Fruit fly (Drosophila melanogaster): ENCODE results near the gene CG13949.

The CG13949 gene

dm6 chr2L:847189-847987 lies 7.7 kb upstream of the CG13949 start (continued):
- TF ChIP-seq Sox102F (GFP tag; optimal IDR thresholded peaks at IDR 0.05), result peak; percentile 14
- TF ChIP-seq Met (GFP tag; optimal IDR thresholded peaks at IDR 0.05), result peak; percentile 36
- peak; percentile 66 for TF ChIP-seq CG8119 (GFP tag; IDR thresholded peaks at IDR 0.05)
- TF ChIP-seq eg (GFP tag; IDR thresholded peaks at IDR 0.05), result peak; percentile 52; the same call in 1 of the 3 replicates
- TF ChIP-seq Ets96B (tag; optimal IDR thresholded peaks at IDR 0.05), result peak; percentile 47
- TF ChIP-seq CG34406 (GFP tag; optimal IDR thresholded peaks at IDR 0.05), result peak; percentile 53
- no peak for TF ChIP-seq dsx (GFP tag; optimal IDR thresholded peaks at IDR 0.05; ENCODE audit: poor library complexity, severe bottlenecking)
- peak; percentile 37 for TF ChIP-seq Sox15 (GFP tag; optimal IDR thresholded peaks at IDR 0.05)
- TF ChIP-seq topi (GFP tag; optimal IDR thresholded peaks at IDR 0.05), result peak; percentile 53
- peak; percentile 59 for TF ChIP-seq net (GFP tag; optimal IDR thresholded peaks at IDR 0.05)
- no peak for TF ChIP-seq CG9139 (GFP tag; optimal IDR thresholded peaks at IDR 0.05)
- TF ChIP-seq Sox14 (GFP tag; optimal IDR thresholded peaks at IDR 0.05), result peak; percentile 27
- peak in 1 of 2 experiments; percentile 81 for TF ChIP-seq salr (GFP tag; optimal IDR thresholded peaks at IDR 0.05)
- TF ChIP-seq CG31627 (GFP tag; optimal IDR thresholded peaks at IDR 0.05), result peak; percentile 56
- peak; percentile 67 for TF ChIP-seq CG15336 (GFP tag; IDR thresholded peaks at IDR 0.05)
- peak; percentile 59 for TF ChIP-seq Hr39 (GFP tag; optimal IDR thresholded peaks at IDR 0.05)
- peak; percentile 27 for TF ChIP-seq CG8319 (GFP tag; optimal IDR thresholded peaks at IDR 0.05)
- peak; percentile 87 for TF ChIP-seq CG32006 (GFP tag; optimal IDR thresholded peaks at IDR 0.05)
- TF ChIP-seq Hr38 (GFP tag; optimal IDR thresholded peaks at IDR 0.05), result no peak
- TF ChIP-seq esn (GFP tag; optimal IDR thresholded peaks at IDR 0.05), result peak; percentile 63
- TF ChIP-seq CG11294 (GFP tag; IDR thresholded peaks at IDR 0.05), result no peak
- peak; percentile 37 for TF ChIP-seq CG3032 (tag; optimal IDR thresholded peaks at IDR 0.05)
- TF ChIP-seq Eip75B (GFP tag; optimal IDR thresholded peaks at IDR 0.05), result peak; percentile 41
- peak; percentile 29 for TF ChIP-seq cyc (GFP tag; optimal IDR thresholded peaks at IDR 0.05)
- TF ChIP-seq Eip93F (GFP tag; optimal IDR thresholded peaks at IDR 0.05), result peak; percentile 4
- TF ChIP-seq lz (GFP tag; optimal IDR thresholded peaks at IDR 0.05), result peak; percentile 46
- peak; percentile 55 for TF ChIP-seq CG3919 (GFP tag; optimal IDR thresholded peaks at IDR 0.05)
- TF ChIP-seq ss (GFP tag; optimal IDR thresholded peaks at IDR 0.05), result no peak
- peak; percentile 67 for TF ChIP-seq achi (GFP tag; optimal IDR thresholded peaks at IDR 0.05)
- peak; percentile 57 for TF ChIP-seq CG8632 (GFP tag; optimal IDR thresholded peaks at IDR 0.05)
- peak; percentile 15 for TF ChIP-seq fd59A (GFP tag; optimal IDR thresholded peaks at IDR 0.05)

- TF ChIP-seq Sox15 (GFP tag; optimal IDR thresholded peaks at IDR 0.05) (peak; percentile 53), fd85E (GFP tag; optimal IDR thresholded peaks at IDR 0.05) (peak; percentile 62), Ets96B (tag; optimal IDR thresholded peaks at IDR 0.05) (peak; percentile 68), CG11294 (GFP tag; IDR thresholded peaks at IDR 0.05) (no peak), vri (GFP tag; optimal IDR thresholded peaks at IDR 0.05) (peak; percentile 88), Smox (GFP tag; optimal IDR thresholded peaks at IDR 0.05) (peak; percentile 82), Sox102F (GFP tag; optimal IDR thresholded peaks at IDR 0.05) (peak; percentile 91), Ets21C (GFP tag; optimal IDR thresholded peaks at IDR 0.05) (peak; percentile 78), CG6854 (GFP tag; optimal IDR thresholded peaks at IDR 0.05) (peak; percentile 57), Blimp-1 (GFP tag; optimal IDR thresholded peaks at IDR 0.05) (peak; percentile 63), achi (GFP tag; optimal IDR thresholded peaks at IDR 0.05) (peak; percentile 78), CG31627 (GFP tag; optimal IDR thresholded peaks at IDR 0.05) (peak; percentile 87), Gug (GFP tag; IDR thresholded peaks at IDR 0.05) (peak; percentile 36; the same call in 1 of the 2 replicates), svp (GFP tag) (peak; percentile 90), CG4318 (GFP tag; optimal IDR thresholded peaks at IDR 0.05) (no peak), pdm3 (GFP tag; optimal IDR thresholded peaks at IDR 0.05) (peak; percentile 79), CG1621 (tag; optimal IDR thresholded peaks at IDR 0.05) (peak; percentile 66), CG6792 (GFP tag; optimal IDR thresholded peaks at IDR 0.05) (peak; percentile 82), CG3032 (tag; optimal IDR thresholded peaks at IDR 0.05) (peak; percentile 69), OdsH (GFP tag; optimal IDR thresholded peaks at IDR 0.05) (peak; percentile 69), dsx (GFP tag; optimal IDR thresholded peaks at IDR 0.05; ENCODE audit: poor library complexity, severe bottlenecking) (peak; percentile 74), topi (GFP tag; optimal IDR thresholded peaks at IDR 0.05) (peak; percentile 86), eg (GFP tag; IDR thresholded peaks at IDR 0.05) (peak; percentile 43; the same call in 2 of the 3 replicates), lz (GFP tag; optimal IDR thresholded peaks at IDR 0.05) (peak; percentile 88), ss (GFP tag; optimal IDR thresholded peaks at IDR 0.05) (peak; percentile 78 to 80), CG6163 (GFP tag; IDR thresholded peaks at IDR 0.05) (peak; percentile 87), CG10669 (GFP tag; optimal IDR thresholded peaks at IDR 0.05) (peak; percentile 73), CG11902 (GFP tag; optimal IDR thresholded peaks at IDR 0.05) (peak; percentile 61)
These were observed 7.0 kb upstream of the CG13949 start for dm6 chr2L:847988-848622.

All from whole organism, prepupa.